Fruit fly (Drosophila melanogaster) whole organism, embryonic: ENCODE measurements around the gene Nopp140.
A peak's percentile ranks its signal among the peaks of the same experiment; 100 is the strongest.

ENCODE experiments used
- CG10979 ChIP-seq: fragments of 200-800 bp; sonication (Bioruptor generic); optimal IDR thresholded peaks from 2 replicates; lab custom pipeline; 2018; ENCODE audit warnings: missing biosample characterization, mild to moderate bottlenecking, missing genetic modification characterization, moderate library complexity
- CG11560 ChIP-seq: fragments of 200-800 bp; sonication (Bioruptor generic); IDR thresholded peaks from 3 replicates; pipeline ENCODE4 v1.3.6; 2022; ENCODE audit warnings: missing biosample characterization, missing genetic modification characterization
- CG14667 ChIP-seq: fragments of 200-800 bp; sonication (Bioruptor generic); IDR thresholded peaks from 2 replicates; pipeline ENCODE4 v1.3.6; 2022; ENCODE audit warnings: missing biosample characterization, missing genetic modification characterization
- CG1832 ChIP-seq: fragments of 200-800 bp; sonication (Bioruptor generic); optimal IDR thresholded peaks from 2 replicates; lab custom pipeline; 2017; ENCODE audit warnings: missing biosample characterization, mild to moderate bottlenecking, missing genetic modification characterization, inconsistent platforms
- CG2120 ChIP-seq: fragments of 200-800 bp; sonication (Bioruptor generic); optimal IDR thresholded peaks from 3 replicates; lab custom pipeline; 2016; ENCODE audit warnings: missing biosample characterization, missing genetic modification characterization
- CG2889 ChIP-seq: fragments of 200-800 bp; sonication (Bioruptor generic); IDR thresholded peaks from 3 replicates; pipeline ENCODE4 v1.3.6; 2022; ENCODE audit warnings: missing biosample characterization, missing genetic modification characterization
- CG4707 ChIP-seq: fragments of 200-800 bp; sonication (Bioruptor generic); optimal IDR thresholded peaks from 2 replicates; lab custom pipeline; 2018; ENCODE audit warnings: missing biosample characterization, mild to moderate bottlenecking, missing genetic modification characterization, moderate library complexity
- CG6791 ChIP-seq: fragments of 200-800 bp; sonication (Bioruptor generic); IDR thresholded peaks from 3 replicates; pipeline ENCODE4 v1.3.6; 2022; ENCODE audit warnings: missing biosample characterization, missing genetic modification characterization; ENCODE audit not compliant: partially characterized antibody
- CG7372 ChIP-seq: fragments of 200-800 bp; sonication (Bioruptor generic); IDR thresholded peaks from 2 replicates; pipeline ENCODE4 v1.3.6; 2022; ENCODE audit warnings: missing biosample characterization, missing genetic modification characterization
- CG7987 ChIP-seq: fragments of 200-800 bp; sonication (Bioruptor generic); optimal IDR thresholded peaks from 2 replicates; lab custom pipeline; 2018; ENCODE audit warnings: missing biosample characterization, mild to moderate bottlenecking, missing genetic modification characterization, moderate library complexity
- CG9817 ChIP-seq: fragments of 200-800 bp; sonication (Bioruptor generic); optimal IDR thresholded peaks from 2 replicates; lab custom pipeline; 2018; ENCODE audit warnings: missing biosample characterization, mild to moderate bottlenecking, missing genetic modification characterization, moderate library complexity
- CoRest ChIP-seq: fragments of 200-800 bp; sonication (Bioruptor generic); optimal IDR thresholded peaks from 3 replicates; lab custom pipeline; 2018; ENCODE audit warnings: missing biosample characterization, mild to moderate bottlenecking, missing genetic modification characterization, moderate library complexity
- Dref ChIP-seq: fragments of 200-800 bp; sonication (Bioruptor generic); IDR thresholded peaks from 2 replicates; pipeline ENCODE4 v1.3.6; 2022; ENCODE audit warnings: missing biosample characterization, missing genetic modification characterization
- Drgx ChIP-seq: fragments of 200-800 bp; sonication (Bioruptor generic); IDR thresholded peaks from 2 replicates; pipeline ENCODE4 v1.3.6; 2022; ENCODE audit warnings: missing biosample characterization, missing genetic modification characterization
- E2f1 ChIP-seq: fragments of 200-800 bp; sonication (Bioruptor generic); IDR thresholded peaks from 2 replicates; pipeline ENCODE4 v1.3.6; 2022; ENCODE audit warnings: missing biosample characterization, missing genetic modification characterization
- Elba2 ChIP-seq: fragments of 200-800 bp; sonication (Bioruptor generic); optimal IDR thresholded peaks from 3 replicates; lab custom pipeline; 2016; ENCODE audit warnings: missing biosample characterization, missing genetic modification characterization
- Ets65A ChIP-seq: fragments of 200-800 bp; sonication (Bioruptor generic); peaks from one replicate; lab custom pipeline; 2016; ENCODE audit warnings: missing biosample characterization, missing genetic modification characterization
- Hr39 ChIP-seq: fragments of >200 bp; optimal IDR thresholded peaks from 2 replicates; lab custom pipeline; 2017
- Mad ChIP-seq: fragments of 200-800 bp; sonication (Bioruptor generic); optimal IDR thresholded peaks from 2 replicates; lab custom pipeline; 2016; ENCODE audit warnings: missing biosample characterization, missing genetic modification characterization
- Med ChIP-seq: fragments of 200-800 bp; sonication (Bioruptor generic); peaks from one replicate; lab custom pipeline; 2016; ENCODE audit warnings: missing biosample characterization, missing genetic modification characterization, mild to moderate bottlenecking, inconsistent platforms, moderate library complexity
- Trl ChIP-seq, 3 experiments: fragments of >200 bp in 2 of 3; fragments of 200-800 bp in 1 of 3; sonication (Bioruptor generic) in 1 of 3; optimal IDR thresholded peaks; 2 replicates in 1 of 3; 3 replicates in 2 of 3; lab custom pipeline; 2016 to 2017; ENCODE audit warnings: missing biosample characterization in 1 of 3, missing genetic modification characterization in 1 of 3
- ato ChIP-seq: fragments of 200-800 bp; sonication (Bioruptor generic); IDR thresholded peaks from 2 replicates; pipeline ENCODE4 v1.3.6; 2022; ENCODE audit warnings: missing biosample characterization, missing genetic modification characterization; ENCODE audit not compliant: partially characterized antibody
- crol ChIP-seq: fragments of 200-800 bp; sonication (Bioruptor generic); IDR thresholded peaks from 2 replicates; pipeline ENCODE4 v1.3.6; 2022; ENCODE audit warnings: missing biosample characterization, missing genetic modification characterization
- gt ChIP-seq: fragments of 200-800 bp; sonication (Bioruptor generic); IDR thresholded peaks from 2 replicates; pipeline ENCODE4 v1.3.6; 2022; ENCODE audit warnings: missing biosample characterization, missing genetic modification characterization
- lov ChIP-seq, 2 experiments: fragments of 200-800 bp in 1 of 2; fragments of >200 bp in 1 of 2; sonication (Bioruptor generic) in 1 of 2; IDR thresholded peaks in 1 of 2; optimal IDR thresholded peaks in 1 of 2; 2 replicates in 1 of 2; 3 replicates in 1 of 2; pipeline versions ENCODE4 v1.3.6 to Lab custom; 2017 to 2022; ENCODE audit warnings: missing biosample characterization in 1 of 2, missing genetic modification characterization in 1 of 2
- phol ChIP-seq: fragments of 200-800 bp; sonication (Bioruptor generic); optimal IDR thresholded peaks from 3 replicates; lab custom pipeline; 2018; ENCODE audit warnings: missing biosample characterization, mild to moderate bottlenecking, missing genetic modification characterization, moderate library complexity
- seq ChIP-seq: fragments of 200-800 bp; sonication (Bioruptor generic); IDR thresholded peaks from 2 replicates; pipeline ENCODE4 v1.3.6; 2022; ENCODE audit warnings: missing biosample characterization, missing genetic modification characterization
- tll ChIP-seq, 2 experiments: fragments of 200-800 bp in 1 of 2; fragments of >200 bp in 1 of 2; sonication (Bioruptor generic) in 1 of 2; optimal IDR thresholded peaks; 2 replicates each; lab custom pipeline; 2017 to 2019; ENCODE audit warnings: missing biosample characterization in 2 of 2, missing genetic modification characterization in 2 of 2, mild to moderate bottlenecking in 1 of 2, moderate library complexity in 1 of 2
- z ChIP-seq: fragments of 200-800 bp; sonication (Bioruptor generic); IDR thresholded peaks from 3 replicates; pipeline ENCODE4 v1.3.6; 2022; ENCODE audit warnings: missing biosample characterization, missing genetic modification characterization
- zen ChIP-seq: fragments of 200-800 bp; sonication (Bioruptor generic); optimal IDR thresholded peaks from 3 replicates; lab custom pipeline; 2018; ENCODE audit warnings: missing biosample characterization, mild to moderate bottlenecking, missing genetic modification characterization, moderate library complexity

The Nopp140 gene

DNA sequence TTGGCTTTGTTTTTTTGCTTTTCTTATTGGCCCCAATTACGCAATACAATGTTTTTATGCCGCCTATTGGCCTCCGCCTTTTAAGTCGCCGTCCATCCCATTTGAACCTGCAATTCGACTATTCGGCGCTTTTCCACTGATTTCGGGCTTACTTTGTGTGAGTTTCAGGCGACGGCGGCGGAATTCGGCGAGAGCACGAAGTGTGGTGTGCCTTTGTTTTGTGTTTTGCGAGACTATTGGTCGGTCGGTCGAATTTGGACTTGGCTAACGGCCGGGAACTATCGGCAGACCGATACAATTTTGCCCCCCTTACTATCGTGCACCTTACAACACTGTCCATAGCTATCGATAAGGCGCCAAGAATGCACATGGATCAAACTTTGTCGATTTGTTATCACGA lies 8.5 kb downstream of the Nopp140 start, which contains the start of gene P5CDh1 (continued):
- TF ChIP-seq tll (GFP tag; optimal IDR thresholded peaks at IDR 0.05; lab: Kevin White, UChicago) (no peak), CG2120 (peak; percentile 55), CG6791 (peak; percentile 83), gt (GFP tag; lab: Robert Waterston, UW) (no peak), CoRest (peak; percentile 29), phol (tag; lab: Kevin White, UChicago) (peak; percentile 23), E2f1 (GFP tag; lab: Robert Waterston, UW) (peak; percentile 48; the same call in 1 of the 2 replicates), CG7987 (GFP tag; lab: Kevin White, UChicago) (peak; percentile 49)

DNA sequence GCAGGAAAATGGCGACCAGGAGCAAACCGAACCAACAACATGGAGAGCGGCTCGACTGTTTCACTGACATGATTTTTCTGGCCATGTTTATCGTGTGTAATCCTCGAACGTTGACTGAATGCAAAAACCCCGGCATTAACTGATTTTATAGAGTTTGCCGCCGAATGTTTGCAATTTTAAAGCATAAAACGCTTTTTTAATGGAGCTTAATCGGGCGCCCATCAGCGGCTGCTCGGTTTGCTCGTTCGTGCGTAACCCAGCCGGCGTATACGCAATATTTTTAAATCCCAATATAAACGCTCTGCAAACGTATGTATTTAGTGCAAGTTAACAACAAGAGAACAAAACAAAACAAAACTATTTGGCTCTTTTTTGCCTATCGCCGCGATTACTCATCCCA lies 9.7 kb downstream of the Nopp140 start, which contains the start of gene CG14563:
TSS of gene CG14563 (minus strand) at position 101 of the 400 bp plus-strand sequence.
- no peak for TF ChIP-seq CG6791
- TF ChIP-seq Med: peak; percentile 14

DNA sequence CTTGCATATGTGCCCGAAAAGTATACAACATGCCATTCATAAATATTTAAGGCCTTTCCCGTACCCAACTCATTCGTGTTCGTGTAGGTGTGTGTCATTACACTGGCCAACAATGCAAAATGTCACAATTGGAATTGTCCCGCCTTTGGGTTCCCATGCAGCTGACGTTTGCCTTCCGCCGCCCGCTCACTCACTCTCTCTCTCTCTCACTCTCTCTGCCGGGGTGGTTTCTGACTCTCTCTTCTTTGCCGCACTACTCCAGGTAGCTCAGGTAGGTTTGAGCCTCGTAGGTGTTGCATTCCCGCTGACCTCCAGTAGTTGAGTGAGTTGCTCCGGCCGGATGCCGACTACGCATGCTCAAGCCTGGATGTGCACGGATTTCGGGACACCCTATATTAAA lies 10.7 kb downstream of the Nopp140 start:
- TF ChIP-seq CG2889 (0 out of 3 replicates have a peak, but pooled peaks have one; percentile 30), crol (GFP tag; lab: Robert Waterston, UW) (0 out of 2 replicates have a peak, but pooled peaks have one; percentile 8), Elba2 (GFP tag; lab: Kevin White, UChicago) (peak; percentile 93), CG14667 (GFP tag; lab: Robert Waterston, UW) (no peak), Trl (optimal IDR thresholded peaks at IDR 0.05; lab: Kevin White, UChicago) (peak; percentile 53 to 78), Trl (GFP tag; optimal IDR thresholded peaks at IDR 0.05; lab: Kevin White, UChicago) (no peak), zen (tag; lab: Kevin White, UChicago) (peak; percentile 3), Med (peak; percentile 30), z (GFP tag; lab: Robert Waterston, UW) (peak; percentile 92), ato (GFP tag; lab: Robert Waterston, UW) (no peak), lov (optimal IDR thresholded peaks at IDR 0.05; lab: Kevin White, UChicago) (no peak), lov (GFP tag; IDR thresholded peaks at IDR 0.05; lab: Robert Waterston, UW) (0 out of 3 replicates have a peak, but pooled peaks have one; percentile 13), Dref (GFP tag; lab: Robert Waterston, UW) (0 out of 2 replicates have a peak, but pooled peaks have one; percentile 11), seq (GFP tag; lab: Robert Waterston, UW) (peak; percentile 49; the same call in 1 of the 2 replicates), CG4707 (GFP tag; lab: Kevin White, UChicago) (no peak), tll (GFP tag; optimal IDR thresholded peaks at IDR 0.05; lab: Kevin White, UChicago) (peak in 1 of 2 experiments; percentile 79), CG1832 (GFP tag; lab: Kevin White, UChicago) (peak; percentile 29)

DNA sequence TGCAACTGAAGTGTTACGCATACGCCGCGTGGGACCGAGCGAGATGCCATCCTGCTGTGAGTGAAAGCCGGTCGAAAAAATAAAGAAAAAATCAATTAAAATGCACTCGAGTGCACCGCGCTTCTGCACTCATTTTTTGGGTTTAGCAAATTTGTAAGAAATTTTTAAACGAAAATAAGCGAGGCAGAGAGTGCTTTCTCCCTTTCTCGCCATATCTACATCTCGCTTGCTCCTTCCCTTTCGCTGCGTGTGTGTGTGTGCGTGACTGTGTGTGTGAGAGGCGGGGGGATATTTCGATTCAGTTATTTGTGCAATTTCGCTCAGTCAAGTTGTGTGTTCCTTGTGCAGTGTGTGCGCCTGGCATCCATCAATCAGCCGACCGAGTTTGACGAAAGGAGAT lies 11.9 kb downstream of the Nopp140 start, which contains the start of gene mub:
TSS of gene mub (plus strand) at position 301 of the 400 bp plus-strand sequence.
- TF ChIP-seq CG7372 (peak; percentile 45; the same call in 1 of the 2 replicates), CG9817 (tag; lab: Kevin White, UChicago) (no peak), CG11560 (tag; lab: Robert Waterston, UW) (0 out of 3 replicates have a peak, but pooled peaks have one; percentile 29)

DNA sequence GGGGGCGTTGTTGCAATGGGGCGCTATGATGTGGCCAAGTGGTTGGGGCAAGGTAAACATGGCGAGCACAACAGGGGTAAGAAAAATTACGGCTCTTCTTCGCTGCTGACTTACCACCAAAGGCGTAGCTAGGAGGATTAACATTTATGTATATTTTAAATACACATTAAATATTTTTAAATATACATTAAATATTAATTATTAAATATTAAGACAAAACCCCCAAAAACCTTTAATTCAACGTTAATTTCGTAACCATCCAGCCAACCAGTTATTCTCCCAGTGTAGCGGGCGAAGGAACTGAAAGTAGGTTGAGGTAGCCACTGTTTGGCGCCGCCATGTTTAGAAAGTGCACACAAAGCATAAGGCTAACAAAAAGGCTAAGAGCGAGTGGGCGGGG lies 14.0 kb downstream of the Nopp140 start:
- TF ChIP-seq Drgx (GFP tag; lab: Robert Waterston, UW) (peak; percentile 59; the same call in 1 of the 2 replicates), Mad (GFP tag; lab: Kevin White, UChicago) (no peak)
- TF ChIP-seq, all 482 proteins: peak for 1

DNA sequence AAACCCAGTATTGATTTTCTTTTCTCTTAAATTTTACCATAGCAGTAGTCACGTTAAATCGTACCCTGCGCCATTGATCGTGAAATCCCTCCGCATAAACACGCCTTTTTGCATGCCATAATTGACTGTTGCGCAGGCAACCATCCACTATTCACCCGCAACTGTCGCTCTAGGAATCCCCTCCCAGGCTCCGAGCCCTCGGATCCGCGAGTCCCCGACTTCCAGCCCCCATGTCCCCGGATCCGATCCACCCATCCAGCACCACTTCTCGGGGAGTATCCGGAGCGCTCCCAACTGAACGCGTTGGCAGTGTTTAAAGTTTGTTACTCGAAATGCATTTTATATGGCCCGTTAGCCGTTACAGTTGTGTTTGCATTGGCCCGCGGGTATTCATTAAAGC lies 15.7 kb downstream of the Nopp140 start:
- TF ChIP-seq CG10979 (tag; lab: Kevin White, UChicago) (no peak), Ets65A (GFP tag; lab: Kevin White, UChicago) (peak; percentile 52), Hr39 (lab: Kevin White, UChicago) (peak; percentile 14)
